Fruit fly (Drosophila melanogaster): ENCODE results near the gene CG18598.

dm6 chr3R:18215300-18215699, 35.6 kb upstream of the CG18598 start:
- TF ChIP-seq Myc (optimal IDR thresholded peaks at IDR 0.05) (no peak), psq (optimal IDR thresholded peaks at IDR 0.05) (no peak)
